Fruit fly (Drosophila melanogaster): ENCODE data around the gene CG31883.

Gene CG31883

DNA sequence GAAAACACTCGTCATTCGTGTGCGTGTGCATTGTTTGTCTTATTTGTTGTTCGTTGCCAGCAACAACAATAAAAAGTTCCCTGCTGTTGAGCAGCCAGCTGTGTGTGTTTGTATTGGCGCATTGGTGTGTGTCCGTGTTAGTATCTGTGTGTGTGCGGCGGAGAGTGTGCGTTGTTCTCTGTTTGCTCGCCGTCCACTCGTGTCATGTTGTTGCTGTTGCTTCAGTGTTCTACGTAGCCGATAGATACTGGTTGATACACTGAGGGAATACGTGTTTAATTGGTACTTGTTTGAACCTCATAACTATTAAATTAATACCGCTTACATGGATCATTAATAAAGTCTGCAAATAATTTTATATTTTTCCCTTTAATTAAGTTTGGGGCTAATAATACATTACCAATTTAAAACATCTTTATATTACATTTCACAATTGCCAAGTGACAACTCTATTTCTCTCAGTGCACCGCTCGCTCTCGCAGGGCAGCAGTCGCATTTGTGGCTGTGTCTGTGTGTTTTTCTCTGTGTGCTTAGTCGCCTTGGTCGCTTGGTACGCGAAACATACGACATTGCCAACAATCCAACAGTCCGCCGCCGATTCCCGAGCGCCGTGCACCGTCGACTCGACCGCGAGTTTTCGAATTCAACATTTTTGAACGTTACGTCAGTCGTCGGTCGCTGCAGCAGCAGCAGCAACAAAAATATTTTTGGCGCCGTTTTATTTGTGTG is 40.2 kb downstream of the CG31883 start, which contains the start of gene brwl:
brwl (plus strand) TSS at position 531 of the 729 bp plus-strand sequence.
- TF ChIP-seq CG9948 (tag; optimal IDR thresholded peaks at IDR 0.05) (peak; percentile 99), Snoo (tag; optimal IDR thresholded peaks at IDR 0.05) (peak; percentile 98), CG17806 (tag; optimal IDR thresholded peaks at IDR 0.05) (peak; percentile 99), CG8301 (tag; optimal IDR thresholded peaks at IDR 0.05) (peak; percentile 99), CG34367 (tag; optimal IDR thresholded peaks at IDR 0.05) (peak; percentile 98), CG13204 (GFP tag; optimal IDR thresholded peaks at IDR 0.05) (peak; percentile 94), Pif1A (GFP tag; optimal IDR thresholded peaks at IDR 0.05) (peak; percentile 98), gl (tag; optimal IDR thresholded peaks at IDR 0.05) (peak; percentile 94), CG8159 (tag; optimal IDR thresholded peaks at IDR 0.05) (peak; percentile 99), CG32121 (GFP tag; IDR thresholded peaks at IDR 0.05) (peak; percentile 99), CG14655 (GFP tag; optimal IDR thresholded peaks at IDR 0.05) (peak; percentile 99), fd96Ca (GFP tag; IDR thresholded peaks at IDR 0.05) (peak; percentile 95), Ets98B (GFP tag; IDR thresholded peaks at IDR 0.05) (peak; percentile 97), EcR (GFP tag; optimal IDR thresholded peaks at IDR 0.05) (peak; percentile 50), CG12605 (GFP tag; IDR thresholded peaks at IDR 0.05) (peak; percentile 96), rn (GFP tag; IDR thresholded peaks at IDR 0.05) (peak; percentile 97), Pif1B (GFP tag; optimal IDR thresholded peaks at IDR 0.05) (peak; percentile 97), D1 (tag; optimal IDR thresholded peaks at IDR 0.05) (peak; percentile 98), CG4496 (GFP tag; IDR thresholded peaks at IDR 0.05) (peak; percentile 98), CG10348 (GFP tag; IDR thresholded peaks at IDR 0.05) (peak; percentile 94), CG15710 (tag; optimal IDR thresholded peaks at IDR 0.05) (peak; percentile 99)

DNA sequence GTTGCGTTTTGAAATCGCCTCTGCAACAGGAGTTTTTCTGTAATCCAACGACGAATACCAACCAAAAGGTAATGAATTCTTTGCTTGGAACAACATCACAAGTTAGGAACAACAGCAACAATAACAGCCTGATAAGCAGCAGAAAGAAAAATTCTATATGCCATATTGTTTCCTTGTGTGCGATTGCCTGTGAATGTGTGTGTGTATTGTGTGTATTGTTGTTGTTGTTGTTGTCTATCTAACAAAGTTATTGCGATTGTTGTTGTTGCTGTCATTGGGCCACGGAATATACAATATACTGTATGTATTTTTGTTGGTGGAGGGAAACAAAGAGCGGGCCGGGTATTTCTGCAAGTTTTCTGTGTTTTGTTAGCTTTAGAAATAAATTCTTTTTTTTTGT is 40.8 kb downstream of the CG31883 start:
- TF ChIP-seq CG32121 (GFP tag; IDR thresholded peaks at IDR 0.05) = no peak
- no peak for TF ChIP-seq CG4496 (GFP tag; IDR thresholded peaks at IDR 0.05)
- TF ChIP-seq D1 (tag; optimal IDR thresholded peaks at IDR 0.05) = no peak
- TF ChIP-seq CG34367 (tag; optimal IDR thresholded peaks at IDR 0.05) = no peak
- TF ChIP-seq Snoo (tag; optimal IDR thresholded peaks at IDR 0.05) = no peak
- TF ChIP-seq CG13204 (GFP tag; optimal IDR thresholded peaks at IDR 0.05) = no peak
- TF ChIP-seq CG10348 (GFP tag; IDR thresholded peaks at IDR 0.05) = no peak
- no peak for TF ChIP-seq CG9948 (tag; optimal IDR thresholded peaks at IDR 0.05)
- no peak for TF ChIP-seq gl (tag; optimal IDR thresholded peaks at IDR 0.05)
- TF ChIP-seq CG17806 (tag; optimal IDR thresholded peaks at IDR 0.05) = no peak
- TF ChIP-seq CG8301 (tag; optimal IDR thresholded peaks at IDR 0.05) = no peak
- no peak for TF ChIP-seq CG15710 (tag; optimal IDR thresholded peaks at IDR 0.05)
- no peak for TF ChIP-seq EcR (GFP tag; optimal IDR thresholded peaks at IDR 0.05)
- TF ChIP-seq Pif1A (GFP tag; optimal IDR thresholded peaks at IDR 0.05) = no peak
- no peak for TF ChIP-seq CG14655 (GFP tag; optimal IDR thresholded peaks at IDR 0.05)
- no peak for TF ChIP-seq CG12605 (GFP tag; IDR thresholded peaks at IDR 0.05)

DNA sequence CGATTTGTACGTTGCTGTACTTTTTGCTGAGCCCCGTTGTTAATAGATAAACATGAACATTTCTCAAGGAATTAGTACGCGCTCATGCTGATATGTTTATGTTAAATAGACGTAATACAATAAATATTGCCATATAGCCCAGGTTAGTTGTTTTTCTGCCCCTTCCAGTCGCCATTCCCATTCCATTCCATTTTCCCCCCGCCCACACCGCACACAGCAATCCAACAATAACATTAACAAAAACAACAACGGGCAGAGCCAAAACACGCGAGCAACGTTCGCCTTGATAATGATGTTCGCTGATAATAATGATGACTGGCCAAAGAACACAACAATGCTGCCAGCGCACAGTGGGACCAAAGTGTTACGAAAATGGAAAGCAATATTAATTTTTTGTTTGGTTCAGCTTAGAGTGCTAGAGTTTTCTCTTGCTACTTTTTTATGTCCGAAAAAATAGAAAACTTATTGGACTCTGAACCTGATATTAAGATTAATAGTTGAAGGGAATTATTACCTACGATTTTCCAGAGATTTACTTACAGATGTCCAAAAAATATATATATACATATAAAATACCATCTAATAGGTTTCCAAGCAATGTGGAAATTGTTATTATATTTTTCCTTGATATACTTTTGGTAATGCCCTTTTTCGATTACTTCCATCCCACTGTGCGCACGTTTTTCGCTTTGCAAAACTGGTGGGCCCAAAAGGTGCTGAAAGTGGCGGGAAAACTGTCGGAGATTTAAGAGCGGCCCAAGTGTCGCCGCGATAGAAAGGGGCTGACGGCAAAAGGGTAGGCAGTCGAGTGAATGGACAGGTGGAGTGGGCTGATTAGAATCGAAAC is 41.5 kb downstream of the CG31883 start:
- TF ChIP-seq CG8301 (tag; optimal IDR thresholded peaks at IDR 0.05) (peak; percentile 97), CG9948 (tag; optimal IDR thresholded peaks at IDR 0.05) (peak; percentile 98), CG17806 (tag; optimal IDR thresholded peaks at IDR 0.05) (peak; percentile 95), CG10348 (GFP tag; IDR thresholded peaks at IDR 0.05) (peak; percentile 64), fd96Ca (GFP tag; IDR thresholded peaks at IDR 0.05) (peak; percentile 65; the same call in 2 of the 3 replicates), Snoo (tag; optimal IDR thresholded peaks at IDR 0.05) (peak; percentile 97), Pif1A (GFP tag; optimal IDR thresholded peaks at IDR 0.05) (peak; percentile 95), CG8159 (tag; optimal IDR thresholded peaks at IDR 0.05) (peak; percentile 97), Pif1B (GFP tag; optimal IDR thresholded peaks at IDR 0.05) (peak; percentile 97), rn (GFP tag; IDR thresholded peaks at IDR 0.05) (peak; percentile 55), CG14655 (GFP tag; optimal IDR thresholded peaks at IDR 0.05) (peak; percentile 99), D1 (tag; optimal IDR thresholded peaks at IDR 0.05) (peak; percentile 98), CG32121 (GFP tag; IDR thresholded peaks at IDR 0.05) (peak; percentile 90), CG12605 (GFP tag; IDR thresholded peaks at IDR 0.05) (peak; percentile 72), CG15710 (tag; optimal IDR thresholded peaks at IDR 0.05) (peak; percentile 95), CG34367 (tag; optimal IDR thresholded peaks at IDR 0.05) (peak; percentile 94), gl (tag; optimal IDR thresholded peaks at IDR 0.05) (peak; percentile 85), Ets98B (GFP tag; IDR thresholded peaks at IDR 0.05) (peak; percentile 85), CG13204 (GFP tag; optimal IDR thresholded peaks at IDR 0.05) (peak; percentile 91), EcR (GFP tag; optimal IDR thresholded peaks at IDR 0.05) (peak; percentile 28), CG4496 (GFP tag; IDR thresholded peaks at IDR 0.05) (peak; percentile 88)

dm6 chr2L:9570673-9571193 is 42.4 kb downstream of the CG31883 start:
- TF ChIP-seq CG9948 (tag; optimal IDR thresholded peaks at IDR 0.05) = no peak
- TF ChIP-seq Ets98B (GFP tag; IDR thresholded peaks at IDR 0.05) = peak; percentile 29; the same call in 1 of the 2 replicates
- TF ChIP-seq Pif1A (GFP tag; optimal IDR thresholded peaks at IDR 0.05) = peak; percentile 35
- TF ChIP-seq CG4496 (GFP tag; IDR thresholded peaks at IDR 0.05) = 0 out of 3 replicates have a peak, but pooled peaks have one; percentile 21
- TF ChIP-seq Snoo (tag; optimal IDR thresholded peaks at IDR 0.05) = no peak
- no peak for TF ChIP-seq CG15710 (tag; optimal IDR thresholded peaks at IDR 0.05)
